Worm (Caenorhabditis elegans): ENCODE measurements around the gene Y82E9BL.19.
"Not testable (repeated sequence)": the region's sequence is repeated elsewhere in the genome, so short reads cannot be mapped to it uniquely, and the experiment has no call there.

Gene Y82E9BL.19

DNA sequence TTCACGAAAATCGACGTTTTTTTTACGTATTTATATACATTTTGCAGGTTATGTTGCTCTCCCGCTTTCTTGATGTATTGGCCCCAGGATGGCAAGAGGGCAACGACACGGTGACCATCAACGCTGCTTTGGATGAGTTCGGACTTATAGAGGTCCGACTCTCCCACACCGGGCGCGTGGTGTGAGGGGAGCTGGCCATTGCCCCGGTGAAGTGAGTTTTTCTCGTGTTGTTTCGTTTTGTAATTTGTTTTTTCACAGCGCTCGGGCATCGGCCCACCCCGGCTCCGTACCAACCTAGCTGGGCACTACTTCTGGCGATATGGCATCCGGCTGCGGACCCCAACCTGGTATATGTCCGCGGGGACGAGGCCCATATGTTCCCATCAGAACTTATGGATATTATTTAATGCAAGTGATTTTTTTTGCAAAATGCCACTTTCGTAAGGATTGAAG, 42.6 kb downstream of the Y82E9BL.19 start, which contains the start of gene Y82E9BR.20:
Y82E9BR.20 (plus strand) TSS at position 51 of the 453 bp plus-strand sequence.
- TF ChIP-seq hlh-4 (tag; optimal IDR thresholded peaks at IDR 0.05) (no peak), unc-130 (tag; optimal IDR thresholded peaks at IDR 0.05) (no peak), lsy-2 (tag; optimal IDR thresholded peaks at IDR 0.05) (no peak), efl-1 (optimal IDR thresholded peaks at IDR 0.05) (no peak), efl-1 (GFP tag; optimal IDR thresholded peaks at IDR 0.05 in 1 of 2) (peak in 1 of 2 experiments; percentile 13)

DNA sequence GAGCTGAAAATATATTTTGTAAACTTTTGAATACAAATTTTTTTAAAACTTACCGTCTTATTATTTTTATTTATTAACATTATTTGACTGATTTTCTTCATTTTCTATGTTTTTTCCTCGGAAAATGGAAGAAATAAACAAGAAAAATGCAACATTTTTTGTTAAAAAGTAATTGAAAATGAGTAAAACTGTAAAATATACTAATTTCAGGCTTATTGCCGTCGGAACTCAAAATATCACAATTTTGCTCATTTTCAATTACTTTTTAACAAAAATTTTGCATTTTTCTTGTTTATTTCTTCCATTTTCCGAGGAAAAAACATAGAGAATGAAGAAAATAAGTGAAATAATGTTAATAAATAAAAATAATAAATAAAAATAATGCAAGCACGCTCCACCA, 43.7 kb downstream of the Y82E9BL.19 start, which contains the start of gene Y82E9BR.10:
Y82E9BR.10 (minus strand) TSS at position 101 of the 400 bp plus-strand sequence.
- not testable (repeated sequence) for TF ChIP-seq elt-3, jun-1, nhr-20 (tag; optimal IDR thresholded peaks at IDR 0.05)

DNA sequence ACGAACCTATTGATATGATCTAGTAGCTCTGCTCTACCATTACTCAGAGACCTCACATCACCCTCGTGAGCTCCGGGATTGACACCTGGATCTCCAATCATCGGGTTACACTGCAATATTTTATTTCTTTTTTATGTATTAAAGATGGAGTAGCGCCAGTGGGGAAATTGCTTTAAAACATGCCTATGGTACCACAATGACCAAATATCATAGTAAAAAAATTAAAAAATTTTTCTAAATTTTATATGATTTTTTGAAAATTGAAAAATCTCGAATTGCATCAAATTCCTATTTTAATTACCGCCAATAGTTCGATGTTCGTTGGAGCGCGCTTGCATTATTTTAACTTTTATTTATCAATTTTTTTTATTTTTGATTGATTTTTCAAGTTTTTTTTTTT, 46.1 kb downstream of the Y82E9BL.19 start, which contains the start of gene pals-40:
pals-40 (minus strand) TSS at position 101 of the 400 bp plus-strand sequence.
- not testable (repeated sequence) for TF ChIP-seq jun-1, swsn-7, nhr-71 (tag; optimal IDR thresholded peaks at IDR 0.05)

ce11 chrIII:1380535-1381274, 48.9 kb downstream of the Y82E9BL.19 start, which contains the start of the genes pals-21 and Y82E9BR.6:
pals-21 (minus strand) TSS chrIII:1380635.
Y82E9BR.6 (plus strand) TSS chrIII:1381224.
- no peak for TF ChIP-seq tbx-2 (tag; optimal IDR thresholded peaks at IDR 0.05)
- no peak for TF ChIP-seq efl-1 (optimal IDR thresholded peaks at IDR 0.05)
- TF ChIP-seq efl-1 (GFP tag; optimal IDR thresholded peaks at IDR 0.05 in 1 of 2): peak in 1 of 2 experiments; percentile 52
- no peak for TF ChIP-seq blmp-1 (tag; optimal IDR thresholded peaks at IDR 0.05)
